Fruit fly (Drosophila melanogaster) whole organism, prepupa: ENCODE measurements around the gene CG8679.

Source experiments
- Blimp-1 ChIP-seq: fragments of 200-800 bp; sonication (Bioruptor generic); optimal IDR thresholded peaks from 3 replicates; lab custom pipeline; 2017; ENCODE audit warnings: missing biosample characterization, missing genetic modification characterization, mild to moderate bottlenecking, moderate library complexity, missing genetic modification reagents
- CG10631 ChIP-seq: fragments of 200-800 bp; sonication (Bioruptor generic); optimal IDR thresholded peaks from 2 replicates; lab custom pipeline; 2016; ENCODE audit warnings: missing biosample characterization, missing genetic modification characterization
- CG10669 ChIP-seq: fragments of 200-800 bp; sonication (Bioruptor generic); optimal IDR thresholded peaks from 3 replicates; lab custom pipeline; 2018; ENCODE audit warnings: missing biosample characterization, mild to moderate bottlenecking, missing genetic modification characterization, moderate library complexity
- CG11294 ChIP-seq: fragments of 200-800 bp; sonication (Bioruptor generic); IDR thresholded peaks from 2 replicates; pipeline ENCODE4 v1.3.6; 2022; ENCODE audit warnings: missing biosample characterization, missing genetic modification characterization
- CG11902 ChIP-seq: fragments of 200-800 bp; sonication (Bioruptor generic); optimal IDR thresholded peaks from 3 replicates; lab custom pipeline; 2016; ENCODE audit warnings: missing biosample characterization, missing genetic modification characterization
- CG15336 ChIP-seq: fragments of 200-800 bp; sonication (Bioruptor generic); IDR thresholded peaks from 2 replicates; pipeline ENCODE4 v1.3.6; 2022; ENCODE audit warnings: missing biosample characterization, missing genetic modification characterization
- CG1621 ChIP-seq: fragments of 200-800 bp; sonication (Bioruptor generic); optimal IDR thresholded peaks from 3 replicates; lab custom pipeline; 2018; ENCODE audit warnings: missing biosample characterization, mild to moderate bottlenecking, missing genetic modification characterization
- CG16779 ChIP-seq: fragments of 200-800 bp; sonication (Bioruptor generic); optimal IDR thresholded peaks from 3 replicates; lab custom pipeline; 2017; ENCODE audit warnings: missing biosample characterization, mild to moderate bottlenecking, missing genetic modification characterization
- CG3032 ChIP-seq: fragments of 200-800 bp; optimal IDR thresholded peaks from 2 replicates; lab custom pipeline; 2019; ENCODE audit warnings: missing biosample characterization, mild to moderate bottlenecking, missing genetic modification characterization, moderate library complexity
- CG31627 ChIP-seq: fragments of 200-800 bp; sonication (Bioruptor generic); optimal IDR thresholded peaks from 3 replicates; lab custom pipeline; 2016; ENCODE audit warnings: missing biosample characterization, missing genetic modification characterization
- CG32006 ChIP-seq: fragments of 200-800 bp; sonication (Bioruptor generic); optimal IDR thresholded peaks from 3 replicates; lab custom pipeline; 2017; ENCODE audit warnings: missing biosample characterization, mild to moderate bottlenecking, missing genetic modification characterization
- CG34406 ChIP-seq: fragments of 200-800 bp; sonication (Bioruptor generic); optimal IDR thresholded peaks from 3 replicates; lab custom pipeline; 2016; ENCODE audit warnings: missing biosample characterization, missing genetic modification characterization
- CG3919 ChIP-seq: fragments of 200-800 bp; sonication (Bioruptor generic); optimal IDR thresholded peaks from 3 replicates; lab custom pipeline; 2016; ENCODE audit warnings: missing biosample characterization, missing genetic modification characterization
- CG4318 ChIP-seq: fragments of 200-800 bp; sonication (Bioruptor generic); optimal IDR thresholded peaks from 3 replicates; lab custom pipeline; 2017; ENCODE audit warnings: missing biosample characterization, mild to moderate bottlenecking, missing genetic modification characterization
- CG6163 ChIP-seq: fragments of 200-800 bp; sonication (Bioruptor generic); IDR thresholded peaks from 3 replicates; pipeline ENCODE4 v1.3.6; 2022; ENCODE audit warnings: missing biosample characterization, missing genetic modification characterization
- CG6276 ChIP-seq: fragments of 200-800 bp; sonication (Bioruptor generic); optimal IDR thresholded peaks from 2 replicates; lab custom pipeline; 2017; ENCODE audit warnings: missing biosample characterization, mild to moderate bottlenecking, missing genetic modification characterization
- CG6808 ChIP-seq: fragments of 200-800 bp; sonication (Bioruptor generic); optimal IDR thresholded peaks from 3 replicates; lab custom pipeline; 2017; ENCODE audit warnings: missing biosample characterization, missing genetic modification characterization, mild to moderate bottlenecking, moderate library complexity, missing genetic modification reagents
- CG6854 ChIP-seq: fragments of 200-800 bp; sonication (Bioruptor generic); optimal IDR thresholded peaks from 2 replicates; lab custom pipeline; 2017; ENCODE audit warnings: missing biosample characterization, mild to moderate bottlenecking, missing genetic modification characterization
- CG7368 ChIP-seq: fragments of 200-800 bp; sonication (Bioruptor generic); optimal IDR thresholded peaks from 3 replicates; lab custom pipeline; 2016; ENCODE audit warnings: missing biosample characterization, missing genetic modification characterization
- CG8119 ChIP-seq: fragments of 200-800 bp; sonication (Bioruptor generic); IDR thresholded peaks from 3 replicates; pipeline ENCODE4 v1.3.6; 2022; ENCODE audit warnings: missing biosample characterization, missing genetic modification characterization
- CG8319 ChIP-seq: fragments of 200-800 bp; sonication (Bioruptor generic); optimal IDR thresholded peaks from 3 replicates; lab custom pipeline; 2016; ENCODE audit warnings: missing biosample characterization, missing genetic modification characterization
- CG8632 ChIP-seq: fragments of 200-800 bp; sonication (Bioruptor generic); optimal IDR thresholded peaks from 3 replicates; lab custom pipeline; 2016; ENCODE audit warnings: missing biosample characterization, missing genetic modification characterization
- CG9139 ChIP-seq: fragments of 200-800 bp; sonication (Bioruptor generic); optimal IDR thresholded peaks from 3 replicates; lab custom pipeline; 2017; ENCODE audit warnings: missing biosample characterization, mild to moderate bottlenecking, missing genetic modification characterization
- Eip75B ChIP-seq: fragments of 200-800 bp; sonication (Bioruptor generic); optimal IDR thresholded peaks from 3 replicates; lab custom pipeline; 2016; ENCODE audit warnings: missing biosample characterization, missing genetic modification characterization
- Eip78C ChIP-seq: fragments of 200-800 bp; sonication (Bioruptor generic); peaks from one replicate; lab custom pipeline; 2016; ENCODE audit warnings: missing biosample characterization, missing genetic modification characterization
- Eip93F ChIP-seq: fragments of 200-800 bp; sonication (Bioruptor generic); optimal IDR thresholded peaks from 2 replicates; lab custom pipeline; 2016; ENCODE audit warnings: missing biosample characterization, mild to moderate bottlenecking, missing genetic modification characterization
- Ets96B ChIP-seq: fragments of 200-800 bp; optimal IDR thresholded peaks from 2 replicates; lab custom pipeline; 2019; ENCODE audit warnings: missing biosample characterization, mild to moderate bottlenecking, missing genetic modification characterization, moderate library complexity
- Gug ChIP-seq: fragments of 200-800 bp; sonication (Bioruptor generic); IDR thresholded peaks from 2 replicates; pipeline ENCODE4 v1.3.6; 2022; ENCODE audit warnings: missing biosample characterization, missing genetic modification characterization
- Hr39 ChIP-seq: fragments of 200-800 bp; sonication (Bioruptor generic); optimal IDR thresholded peaks from 2 replicates; lab custom pipeline; 2016; ENCODE audit warnings: missing biosample characterization, missing genetic modification characterization
- Hr4 ChIP-seq: fragments of 200-800 bp; sonication (Bioruptor generic); optimal IDR thresholded peaks from 3 replicates; lab custom pipeline; 2016; ENCODE audit warnings: missing biosample characterization, missing genetic modification characterization
- Lpt ChIP-seq: fragments of 200-800 bp; sonication (Bioruptor generic); optimal IDR thresholded peaks from 3 replicates; lab custom pipeline; 2016; ENCODE audit warnings: missing biosample characterization, missing genetic modification characterization
- Met ChIP-seq: fragments of 200-800 bp; sonication (Bioruptor generic); optimal IDR thresholded peaks from 3 replicates; lab custom pipeline; 2016; ENCODE audit warnings: missing biosample characterization, missing genetic modification characterization
- OdsH ChIP-seq: fragments of 200-800 bp; sonication (Bioruptor generic); optimal IDR thresholded peaks from 3 replicates; lab custom pipeline; 2016; ENCODE audit warnings: missing biosample characterization, missing genetic modification characterization
- Smox ChIP-seq: fragments of 200-800 bp; sonication (Bioruptor generic); optimal IDR thresholded peaks from 3 replicates; lab custom pipeline; 2016; ENCODE audit warnings: missing biosample characterization, missing genetic modification characterization
- Sox102F ChIP-seq: fragments of 200-800 bp; sonication (Bioruptor generic); optimal IDR thresholded peaks from 2 replicates; lab custom pipeline; 2016; ENCODE audit warnings: missing biosample characterization, mild to moderate bottlenecking, missing genetic modification characterization
- Sox14 ChIP-seq: fragments of 200-800 bp; sonication (Bioruptor generic); optimal IDR thresholded peaks from 3 replicates; lab custom pipeline; 2016; ENCODE audit warnings: missing biosample characterization, missing genetic modification characterization
- Sox15 ChIP-seq: fragments of 200-800 bp; sonication (Bioruptor generic); optimal IDR thresholded peaks from 3 replicates; lab custom pipeline; 2016; ENCODE audit warnings: missing biosample characterization, missing genetic modification characterization
- acj6 ChIP-seq: fragments of 200-800 bp; sonication (Bioruptor generic); optimal IDR thresholded peaks from 3 replicates; lab custom pipeline; 2016; ENCODE audit warnings: missing biosample characterization, missing genetic modification characterization
- cyc ChIP-seq: fragments of 200-800 bp; sonication (Bioruptor generic); optimal IDR thresholded peaks from 3 replicates; lab custom pipeline; 2016; ENCODE audit warnings: missing biosample characterization, missing genetic modification characterization
- dac ChIP-seq: fragments of 200-800 bp; sonication (Bioruptor generic); optimal IDR thresholded peaks from 2 replicates; lab custom pipeline; 2017; ENCODE audit warnings: missing biosample characterization, mild to moderate bottlenecking, missing genetic modification characterization
- dsx ChIP-seq: fragments of 200-800 bp; optimal IDR thresholded peaks from 3 replicates; lab custom pipeline; 2019; ENCODE audit warnings: missing biosample characterization, mild to moderate bottlenecking, missing genetic modification characterization, moderate library complexity; ENCODE audit not compliant: poor library complexity, severe bottlenecking
- eg ChIP-seq: fragments of 200-800 bp; sonication (Bioruptor generic); IDR thresholded peaks from 3 replicates; pipeline ENCODE4 v1.3.6; 2022; ENCODE audit warnings: missing biosample characterization, missing genetic modification characterization
- esn ChIP-seq: fragments of 200-800 bp; sonication (Bioruptor generic); optimal IDR thresholded peaks from 2 replicates; lab custom pipeline; 2016; ENCODE audit warnings: missing biosample characterization, mild to moderate bottlenecking, missing genetic modification characterization, moderate library complexity
- fd59A ChIP-seq: fragments of 200-800 bp; sonication (Bioruptor generic); optimal IDR thresholded peaks from 2 replicates; lab custom pipeline; 2017; ENCODE audit warnings: missing biosample characterization, mild to moderate bottlenecking, missing genetic modification characterization, missing genetic modification reagents
- fd85E ChIP-seq: fragments of 200-800 bp; sonication (Bioruptor generic); optimal IDR thresholded peaks from 3 replicates; lab custom pipeline; 2016; ENCODE audit warnings: missing biosample characterization, missing genetic modification characterization
- fkh ChIP-seq: fragments of 200-800 bp; sonication (Bioruptor generic); optimal IDR thresholded peaks from 3 replicates; lab custom pipeline; 2017; ENCODE audit warnings: missing biosample characterization, mild to moderate bottlenecking, missing genetic modification characterization, moderate library complexity
- lz ChIP-seq: fragments of 200-800 bp; sonication (Bioruptor generic); optimal IDR thresholded peaks from 3 replicates; lab custom pipeline; 2016; ENCODE audit warnings: missing biosample characterization, missing genetic modification characterization
- pdm3 ChIP-seq: fragments of 200-800 bp; sonication (Bioruptor generic); optimal IDR thresholded peaks from 3 replicates; lab custom pipeline; 2016; ENCODE audit warnings: missing biosample characterization, missing genetic modification characterization
- spab ChIP-seq: fragments of 200-800 bp; sonication (Bioruptor generic); optimal IDR thresholded peaks from 2 replicates; lab custom pipeline; 2017; ENCODE audit warnings: missing biosample characterization, mild to moderate bottlenecking, missing genetic modification characterization, missing genetic modification reagents
- ss ChIP-seq, 2 experiments: fragments of 200-800 bp; sonication (Bioruptor generic); optimal IDR thresholded peaks; 2 replicates in 1 of 2; 3 replicates in 1 of 2; lab custom pipeline; 2017 to 2018; ENCODE audit warnings: mild to moderate bottlenecking in 2 of 2, missing biosample characterization in 2 of 2, missing genetic modification characterization in 2 of 2, moderate library complexity in 1 of 2
- svp ChIP-seq: fragments of 200-800 bp; sonication (Bioruptor generic); peaks from one replicate; lab custom pipeline; 2016; ENCODE audit warnings: missing biosample characterization, missing genetic modification characterization
- vri ChIP-seq: fragments of 200-800 bp; sonication (Bioruptor generic); optimal IDR thresholded peaks from 3 replicates; lab custom pipeline; 2016; ENCODE audit warnings: missing biosample characterization, mild to moderate bottlenecking, missing genetic modification characterization

The CG8679 gene

DNA sequence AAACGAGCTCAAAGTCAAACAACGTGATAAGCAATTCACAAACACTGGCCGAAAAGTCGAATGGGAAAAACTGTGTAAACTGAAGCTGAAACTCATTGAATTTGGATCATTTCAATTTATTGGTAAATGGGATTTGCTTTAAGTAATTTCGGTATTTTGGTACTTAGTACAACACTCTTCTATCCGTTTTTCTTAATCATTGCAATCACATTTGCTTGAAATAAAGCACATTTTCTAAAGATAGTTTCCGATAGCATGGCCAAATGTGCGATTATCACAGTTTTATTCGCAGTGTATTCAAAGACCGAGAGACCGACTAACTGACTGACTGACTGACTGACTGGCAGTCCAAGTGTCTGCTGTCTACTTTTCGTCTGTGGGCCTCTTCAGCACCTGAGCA lies 21.8 kb downstream of the CG8679 start:
- no peak for TF ChIP-seq Eip93F
- peak; percentile 75 for TF ChIP-seq Eip78C (GFP tag; lab: Kevin White, UChicago)
- TF ChIP-seq Hr39 (GFP tag; lab: Kevin White, UChicago): peak; percentile 65
- no peak for TF ChIP-seq CG6808 (GFP tag; lab: Kevin White, UChicago)
- TF ChIP-seq dac (GFP tag; lab: Kevin White, UChicago): no peak
- TF ChIP-seq Met: peak; percentile 23
- TF ChIP-seq Smox: peak; percentile 26
- peak; percentile 73 for TF ChIP-seq CG32006 (GFP tag; lab: Kevin White, UChicago)
- no peak for TF ChIP-seq CG9139
- peak; percentile 18 for TF ChIP-seq Sox14 (GFP tag; lab: Kevin White, UChicago)
- TF ChIP-seq CG8632 (GFP tag; lab: Kevin White, UChicago): no peak
- TF ChIP-seq CG8319 (GFP tag; lab: Kevin White, UChicago): no peak
- TF ChIP-seq vri (GFP tag; lab: Kevin White, UChicago): no peak
- no peak for TF ChIP-seq CG6163 (GFP tag; lab: Robert Waterston, UW)
- TF ChIP-seq Hr4 (GFP tag; lab: Kevin White, UChicago): peak; percentile 53
- no peak; the same call in 2 of the 3 replicates for TF ChIP-seq CG8119 (GFP tag; lab: Robert Waterston, UW)
- TF ChIP-seq Gug (GFP tag; lab: Robert Waterston, UW): peak; percentile 30; the same call in 1 of the 2 replicates
- peak; percentile 26; the same call in 1 of the 2 replicates for TF ChIP-seq CG15336
- peak; percentile 29 for TF ChIP-seq fkh (GFP tag; lab: Kevin White, UChicago)
- peak; percentile 38 for TF ChIP-seq Ets96B (tag; lab: Kevin White, UChicago)
- peak; percentile 35 for TF ChIP-seq CG4318
- peak; percentile 25 for TF ChIP-seq acj6 (GFP tag; lab: Kevin White, UChicago)
- no peak for TF ChIP-seq Sox102F (GFP tag; lab: Kevin White, UChicago)
- no peak for TF ChIP-seq Sox15
- TF ChIP-seq esn (GFP tag; lab: Kevin White, UChicago): peak; percentile 25
- no peak for TF ChIP-seq CG1621 (tag; lab: Kevin White, UChicago)
- TF ChIP-seq CG3919: peak; percentile 37
- no peak for TF ChIP-seq CG31627 (GFP tag; lab: Kevin White, UChicago)
- TF ChIP-seq CG10669 (GFP tag; lab: Kevin White, UChicago): no peak
- TF ChIP-seq OdsH (GFP tag; lab: Kevin White, UChicago): peak; percentile 43
- TF ChIP-seq Lpt: no peak
- no peak for TF ChIP-seq lz
- TF ChIP-seq CG10631 (GFP tag; lab: Kevin White, UChicago): peak; percentile 16
- TF ChIP-seq CG11294 (GFP tag; lab: Robert Waterston, UW): no peak
- no peak for TF ChIP-seq cyc (GFP tag; lab: Kevin White, UChicago)
- TF ChIP-seq dsx: no peak
- no peak for TF ChIP-seq CG6854 (GFP tag; lab: Kevin White, UChicago)
- no peak for TF ChIP-seq fd59A (GFP tag; lab: Kevin White, UChicago)
- no peak for TF ChIP-seq ss (GFP tag; optimal IDR thresholded peaks at IDR 0.05; lab: Kevin White, UChicago)
- peak; percentile 19 for TF ChIP-seq svp (GFP tag; lab: Kevin White, UChicago)
- TF ChIP-seq CG11902 (GFP tag; lab: Kevin White, UChicago): no peak
- peak; percentile 34 for TF ChIP-seq pdm3 (GFP tag; lab: Kevin White, UChicago)
- peak; percentile 31 for TF ChIP-seq CG3032 (tag; lab: Kevin White, UChicago)
- TF ChIP-seq fd85E: no peak
- no peak for TF ChIP-seq Blimp-1
- 0 out of 3 replicates have a peak, but pooled peaks have one; percentile 18 for TF ChIP-seq eg (GFP tag; lab: Robert Waterston, UW)
- TF ChIP-seq Eip75B (GFP tag; lab: Kevin White, UChicago): no peak
- no peak for TF ChIP-seq CG34406 (GFP tag; lab: Kevin White, UChicago)
- TF ChIP-seq spab (GFP tag; lab: Kevin White, UChicago): no peak
- no peak for TF ChIP-seq CG7368 (GFP tag; lab: Kevin White, UChicago)
- TF ChIP-seq CG16779 (tag; lab: Kevin White, UChicago): no peak
- peak; percentile 18 for TF ChIP-seq CG6276
